Worm (Caenorhabditis elegans) whole organism, L4/young adult: ENCODE results near the gene srsx-7.

Experiments used
- W03F9.2 ChIP-seq: fragments of 150-350 bp; optimal IDR thresholded peaks from 2 replicates; lab custom pipeline; 2014; ENCODE audit warnings: missing biosample characterization, missing genetic modification characterization
- dao-5 ChIP-seq: sonication (generic microtip); optimal IDR thresholded peaks from 2 replicates; lab custom pipeline; 2016; ENCODE audit warnings: missing genotype, missing genetic modification characterization, moderate library complexity, missing compliant biosample characterization
- him-1 ChIP-seq: sonication (generic microtip); optimal IDR thresholded peaks from 2 replicates; lab custom pipeline; 2016; ENCODE audit warnings: missing genotype, missing genetic modification reagents, missing genetic modification characterization, missing compliant biosample characterization

ce11 chrV:7958740-7959320 is 33.2 kb downstream of the srsx-7 start, which contains the start of the genes clec-217 and F26D11.2:
- TF ChIP-seq dao-5 (tag; lab: Kevin White, UChicago) = no peak
- no peak for TF ChIP-seq W03F9.2 (tag; lab: Kevin White, UChicago)
- TF ChIP-seq him-1 (tag; lab: Kevin White, UChicago) = no peak
